Worm (Caenorhabditis elegans): Measurements from ENCODE around the gene tag-294.

- TF ChIP-seq ceh-27 (GFP tag; optimal IDR thresholded peaks at IDR 0.05): no peak
- no peak for TF ChIP-seq ets-4 (GFP tag; optimal IDR thresholded peaks at IDR 0.05)
- TF ChIP-seq ceh-91 (GFP tag; IDR thresholded peaks at IDR 0.05): no peak
These were observed 43.1 kb downstream of the tag-294 start, which contains the start of gene C41G11.1 for ce11 chrX:5720124-5720523.
